Worm (Caenorhabditis elegans) whole organism, young adult: ENCODE results near the gene K10C9.7.

Experiments used
- B0261.1 ChIP-seq: sonication (generic microtip); optimal IDR thresholded peaks from 2 replicates; lab custom pipeline; 2016; ENCODE audit warnings: mild to moderate bottlenecking, missing genetic modification characterization, moderate library complexity, missing compliant biosample characterization
- D2030.7 ChIP-seq: fragments of 200-800 bp; sonication (Bioruptor generic); IDR thresholded peaks from 2 replicates; pipeline ENCODE4 v1.3.6; 2022; ENCODE audit warnings: missing genetic modification reagents, missing genetic modification characterization, missing compliant biosample characterization
- F23B12.7 ChIP-seq: sonication (generic microtip); optimal IDR thresholded peaks from 2 replicates; lab custom pipeline; 2017; ENCODE audit warnings: missing genetic modification characterization, mild to moderate bottlenecking, missing compliant biosample characterization, antibody characterized with exemption, moderate library complexity; ENCODE audit not compliant: insufficient read depth
- F37B4.10 ChIP-seq: fragments of 200-800 bp; sonication (Bioruptor generic); IDR thresholded peaks from 2 replicates; pipeline ENCODE4 v1.3.6; 2022; ENCODE audit warnings: missing genetic modification characterization, missing compliant biosample characterization
- F49E8.2 ChIP-seq: sonication (generic microtip); optimal IDR thresholded peaks from 3 replicates; lab custom pipeline; 2017; ENCODE audit warnings: missing genetic modification characterization, mild to moderate bottlenecking, missing compliant biosample characterization, antibody characterized with exemption, moderate library complexity; ENCODE audit not compliant: insufficient read depth
- Y53F4B.3 ChIP-seq: fragments of 200-800 bp; sonication (Bioruptor generic); IDR thresholded peaks from 2 replicates; pipeline ENCODE4 v1.3.6; 2022; ENCODE audit warnings: missing genetic modification reagents, missing genetic modification characterization, missing compliant biosample characterization
- Y53G8AR.9 ChIP-seq: fragments of 200-800 bp; sonication (Bioruptor generic); conservative IDR thresholded peaks from 2 replicates; pipeline ENCODE4 v1.3.6; 2022; ENCODE audit warnings: missing genetic modification reagents, missing genetic modification characterization, missing compliant biosample characterization
- Y56A3A.18 ChIP-seq: fragments of 200-800 bp; sonication (Bioruptor generic); IDR thresholded peaks from 2 replicates; pipeline ENCODE4 v1.3.6; 2022; ENCODE audit warnings: missing genetic modification reagents, missing genetic modification characterization, missing compliant biosample characterization
- ama-1 ChIP-seq, 3 experiments: fragments of 150-350 bp in 1 of 3; sonication (generic microtip) in 2 of 3; optimal IDR thresholded peaks; 2 replicates each; lab custom pipeline; 2014 to 2018; ENCODE audit warnings: missing biosample characterization in 2 of 3, missing genetic modification characterization in 2 of 3, missing genetic modification reagents in 2 of 3
- atf-7 ChIP-seq: sonication (generic microtip); optimal IDR thresholded peaks from 2 replicates; lab custom pipeline; 2017; ENCODE audit warnings: mild to moderate bottlenecking, missing genetic modification characterization, missing compliant biosample characterization
- attf-5 ChIP-seq: fragments of 200-800 bp; sonication (Bioruptor generic); optimal IDR thresholded peaks from 2 replicates; lab custom pipeline; 2018; ENCODE audit warnings: mild to moderate bottlenecking, missing genetic modification characterization, missing compliant biosample characterization
- ceh-40 ChIP-seq: fragments of 200-800 bp; sonication (Bioruptor generic); IDR thresholded peaks from 2 replicates; pipeline ENCODE4 v1.3.6; 2022; ENCODE audit warnings: missing genetic modification characterization, missing compliant biosample characterization
- ceh-79 ChIP-seq: sonication (generic microtip); optimal IDR thresholded peaks from 2 replicates; lab custom pipeline; 2017; ENCODE audit warnings: mild to moderate bottlenecking, missing genetic modification characterization, missing compliant biosample characterization
- egl-18 ChIP-seq: fragments of 200-800 bp; sonication (Bioruptor generic); IDR thresholded peaks from 2 replicates; pipeline ENCODE4 v1.3.6; 2022; ENCODE audit warnings: missing genetic modification reagents, missing genetic modification characterization, missing compliant biosample characterization
- egl-44 ChIP-seq: fragments of 200-800 bp; sonication (Bioruptor generic); IDR thresholded peaks from 2 replicates; pipeline ENCODE4 v1.3.6; 2022; ENCODE audit warnings: missing genetic modification reagents, missing genetic modification characterization, missing compliant biosample characterization
- fkh-3 ChIP-seq: sonication (generic microtip); optimal IDR thresholded peaks from 2 replicates; lab custom pipeline; 2016; ENCODE audit warnings: mild to moderate bottlenecking, missing genetic modification characterization, missing compliant biosample characterization
- gei-17 ChIP-seq: fragments of 200-800 bp; sonication (Bioruptor generic); optimal IDR thresholded peaks from 2 replicates; lab custom pipeline; 2018; ENCODE audit warnings: mild to moderate bottlenecking, missing genetic modification characterization, missing compliant biosample characterization
- lin-35 ChIP-seq, 3 experiments: fragments of 150-350 bp in 2 of 3; sonication (generic microtip) in 1 of 3; optimal IDR thresholded peaks; 2 replicates each; lab custom pipeline; 2014 to 2018; ENCODE audit warnings: missing biosample characterization in 3 of 3, missing genetic modification characterization in 3 of 3, missing genetic modification reagents in 3 of 3
- lin-40 ChIP-seq: sonication (generic microtip); optimal IDR thresholded peaks from 2 replicates; lab custom pipeline; 2016; ENCODE audit warnings: missing genetic modification characterization, mild to moderate bottlenecking, missing compliant biosample characterization, missing genotype, missing genetic modification reagents
- madf-10 ChIP-seq: sonication (generic microtip); optimal IDR thresholded peaks from 2 replicates; lab custom pipeline; 2016; ENCODE audit warnings: mild to moderate bottlenecking, missing genetic modification characterization, missing compliant biosample characterization
- madf-6 ChIP-seq: fragments of 200-800 bp; sonication (Bioruptor generic); IDR thresholded peaks from 2 replicates; pipeline ENCODE4 v1.3.6; 2022; ENCODE audit warnings: missing genetic modification reagents, missing genetic modification characterization, missing compliant biosample characterization
- nfya-2 ChIP-seq: fragments of 200-800 bp; sonication (Bioruptor generic); IDR thresholded peaks from 2 replicates; pipeline ENCODE4 v1.3.6; 2022; ENCODE audit warnings: missing genetic modification reagents, missing genetic modification characterization, missing compliant biosample characterization
- nfyb-1 ChIP-seq: fragments of 200-800 bp; sonication (Bioruptor generic); IDR thresholded peaks from 2 replicates; pipeline ENCODE4 v1.3.6; 2022; ENCODE audit warnings: missing genetic modification reagents, missing genetic modification characterization, missing compliant biosample characterization
- nhr-80 ChIP-seq: sonication (generic microtip); optimal IDR thresholded peaks from 2 replicates; lab custom pipeline; 2016; ENCODE audit warnings: missing genetic modification characterization, missing compliant biosample characterization
- pbrm-1 ChIP-seq: fragments of 200-800 bp; sonication (Bioruptor generic); IDR thresholded peaks from 2 replicates; pipeline ENCODE4 v1.3.6; 2022; ENCODE audit warnings: missing genetic modification reagents, missing genetic modification characterization, missing compliant biosample characterization
- pha-4 ChIP-seq: fragments of 150-350 bp; sonication (generic microtip); optimal IDR thresholded peaks from 2 replicates; lab custom pipeline; 2014; ENCODE audit warnings: missing biosample characterization, missing genetic modification reagents, missing genetic modification characterization
- snpc-1.1 ChIP-seq: sonication (generic microtip); optimal IDR thresholded peaks from 2 replicates; lab custom pipeline; 2017; ENCODE audit warnings: missing genetic modification characterization, mild to moderate bottlenecking, missing compliant biosample characterization, antibody characterized with exemption, moderate library complexity, missing genotype, missing genetic modification reagents; ENCODE audit not compliant: insufficient read depth
- snpc-1.3 ChIP-seq: sonication (generic microtip); optimal IDR thresholded peaks from 2 replicates; lab custom pipeline; 2017; ENCODE audit warnings: missing genetic modification characterization, mild to moderate bottlenecking, missing compliant biosample characterization, antibody characterized with exemption, moderate library complexity, missing genotype, missing genetic modification reagents; ENCODE audit not compliant: insufficient read depth
- snpc-3.4 ChIP-seq: sonication (generic microtip); optimal IDR thresholded peaks from 2 replicates; lab custom pipeline; 2017; ENCODE audit warnings: missing genetic modification characterization, mild to moderate bottlenecking, missing compliant biosample characterization, antibody characterized with exemption, moderate library complexity, missing genotype, missing genetic modification reagents
- unc-62 ChIP-seq: fragments of 150-350 bp; optimal IDR thresholded peaks from 2 replicates; lab custom pipeline; 2014; ENCODE audit warnings: missing biosample characterization, missing genetic modification reagents, missing genetic modification characterization
- xnd-1 ChIP-seq: sonication (generic microtip); optimal IDR thresholded peaks from 2 replicates; lab custom pipeline; 2016; ENCODE audit warnings: missing genotype, missing genetic modification reagents, missing genetic modification characterization, missing compliant biosample characterization
- ztf-25 ChIP-seq: fragments of 200-800 bp; sonication (Bioruptor generic); IDR thresholded peaks from 2 replicates; pipeline ENCODE4 v1.3.6; 2022; ENCODE audit warnings: missing genetic modification reagents, missing genetic modification characterization, missing compliant biosample characterization
- ztf-26 ChIP-seq: sonication (generic microtip); optimal IDR thresholded peaks from 2 replicates; lab custom pipeline; 2017; ENCODE audit warnings: missing genetic modification characterization, missing compliant biosample characterization

K10C9.7 gene

DNA sequence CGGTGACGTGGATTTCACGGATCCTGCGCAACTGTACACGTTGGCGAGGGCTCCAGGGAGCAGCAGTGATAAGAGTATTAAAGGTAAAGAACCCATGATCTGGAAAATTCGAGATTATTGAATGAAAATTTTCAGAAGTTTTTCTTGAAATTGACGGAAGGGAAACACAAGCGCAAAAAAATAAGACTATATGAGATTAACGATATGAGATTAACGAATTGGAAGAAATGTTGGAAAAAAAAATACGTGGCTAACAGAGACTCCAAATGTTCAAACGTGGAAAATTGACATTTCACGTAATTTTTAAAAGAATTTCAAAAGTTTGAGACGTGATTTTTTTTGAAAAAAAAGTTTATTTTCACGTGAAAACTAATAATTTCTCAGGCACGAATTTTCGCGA is 18.9 kb downstream of the K10C9.7 start, which contains the start of gene nra-4:
nra-4 (minus strand) TSS at position 101 of the 400 bp plus-strand sequence.
- TF ChIP-seq snpc-1.1 (tag; lab: Kevin White, UChicago) = no peak
- TF ChIP-seq Y53F4B.3 = no peak
- TF ChIP-seq fkh-3 (tag; lab: Kevin White, UChicago) = no peak

DNA sequence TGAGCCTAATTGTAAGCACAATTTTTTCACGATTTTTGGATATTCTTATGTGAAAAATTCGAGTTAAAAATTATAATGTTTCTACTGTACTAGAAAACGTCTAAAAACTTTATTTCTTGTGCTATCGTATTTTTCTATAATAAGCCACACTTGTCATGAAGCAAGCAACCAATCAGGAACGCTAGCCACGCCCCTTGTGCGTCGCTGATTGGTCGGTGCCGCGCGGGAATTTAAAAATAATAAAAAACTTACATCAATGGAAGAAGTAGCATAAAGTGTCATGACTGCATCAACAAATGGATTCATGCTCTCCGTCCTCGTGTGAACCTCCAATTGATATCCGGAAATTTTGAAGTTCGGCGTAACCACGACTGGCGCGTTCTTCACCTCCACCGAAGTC is 20.1 kb downstream of the K10C9.7 start:
- TF ChIP-seq nfyb-1 (GFP tag; lab: Robert Waterston, UW) = peak; percentile 80; the same call in 1 of the 2 replicates
- TF ChIP-seq madf-10 = no peak

ce11 chrV:1038074-1038473 is 29.3 kb downstream of the K10C9.7 start:
- TF ChIP-seq F23B12.7 (no peak), Y53F4B.3 (no peak), nhr-80 (tag; lab: Kevin White, UChicago) (no peak), ceh-79 (tag; lab: Kevin White, UChicago) (no peak), lin-35 (GFP tag; optimal IDR thresholded peaks at IDR 0.05; lab: Kevin White, UChicago) (no peak), ztf-25 (no peak), ama-1 (optimal IDR thresholded peaks at IDR 0.05; lab: Kevin White, UChicago) (no peak), ama-1 (GFP tag; optimal IDR thresholded peaks at IDR 0.05; lab: Kevin White, UChicago) (no peak), atf-7 (tag; lab: Kevin White, UChicago) (no peak), xnd-1 (tag; lab: Kevin White, UChicago) (no peak), F37B4.10 (no peak), egl-44 (no peak), egl-18 (GFP tag; lab: Robert Waterston, UW) (no peak), pbrm-1 (GFP tag; lab: Robert Waterston, UW) (no peak), snpc-3.4 (tag; lab: Kevin White, UChicago) (no peak), attf-5 (GFP tag; lab: Kevin White, UChicago) (no peak), F49E8.2 (no peak), ceh-40 (GFP tag; lab: Robert Waterston, UW) (no peak), pha-4 (no peak), unc-62 (GFP tag; lab: Kevin White, UChicago) (no peak), lin-40 (tag; lab: Kevin White, UChicago) (no peak)
- TF ChIP-seq, all 124 proteins: peak for 0

ce11 chrV:1033304-1033703 is 34.1 kb downstream of the K10C9.7 start, which contains the start of gene flp-34:
flp-34 (minus strand) TSS chrV:1033404.
- TF ChIP-seq snpc-1.3 (tag; lab: Kevin White, UChicago) = no peak
- TF ChIP-seq ztf-26 (tag; lab: Kevin White, UChicago) = no peak
- no peak for TF ChIP-seq D2030.7
- TF ChIP-seq F37B4.10 = no peak
- no peak for TF ChIP-seq madf-6
- no peak for TF ChIP-seq Y53G8AR.9 (GFP tag; lab: Robert Waterston, UW)
- no peak for TF ChIP-seq gei-17
- TF ChIP-seq Y56A3A.18 (GFP tag; lab: Robert Waterston, UW) = no peak
- no peak for TF ChIP-seq B0261.1 (tag; lab: Kevin White, UChicago)
- TF ChIP-seq nfya-2 (GFP tag; lab: Robert Waterston, UW) = no peak
- TF ChIP-seq lin-40 (tag; lab: Kevin White, UChicago) = no peak
